Worm (Caenorhabditis elegans): ENCODE results near the gene Y62F5A.9.

Gene Y62F5A.9

ce11 chrII:11497365-11497764 is 41.3 kb downstream of the Y62F5A.9 start, which contains the start of gene B0334.5:
Gene B0334.5, plus strand, starts transcription at chrII:11497665.
- TF ChIP-seq lsy-2 (tag; optimal IDR thresholded peaks at IDR 0.05): no peak
- TF ChIP-seq nhr-237 (tag; optimal IDR thresholded peaks at IDR 0.05): no peak
- peak in 1 of 2 experiments; percentile 81 for TF ChIP-seq unc-62 (GFP tag; optimal IDR thresholded peaks at IDR 0.05 in 1 of 2)
- no peak for TF ChIP-seq unc-62 (tag; optimal IDR thresholded peaks at IDR 0.05)

- no peak for TF ChIP-seq egl-27 (tag; optimal IDR thresholded peaks at IDR 0.05)
- no peak for TF ChIP-seq F44E2.7 (GFP tag; IDR thresholded peaks at IDR 0.05)
- no peak for TF ChIP-seq daf-19 (GFP tag; conservative IDR thresholded peaks at IDR 0.05)
- TF ChIP-seq F26F4.8 (GFP tag; conservative IDR thresholded peaks at IDR 0.05): no peak
- TF ChIP-seq lin-13 (GFP tag; optimal IDR thresholded peaks at IDR 0.05): no peak
- no peak for TF ChIP-seq lin-38 (GFP tag; IDR thresholded peaks at IDR 0.05)
- TF ChIP-seq lsy-2 (tag; optimal IDR thresholded peaks at IDR 0.05): peak in 1 of 2 experiments; percentile 15
- TF ChIP-seq aha-1 (tag): no peak
- TF ChIP-seq dmd-6 (GFP tag; IDR thresholded peaks at IDR 0.05): no peak
- TF ChIP-seq zag-1 (tag; optimal IDR thresholded peaks at IDR 0.05): no peak
- no peak for TF ChIP-seq zfp-3 (GFP tag; conservative IDR thresholded peaks at IDR 0.05)
- peak; percentile 29 for TF ChIP-seq mes-2 (tag; optimal IDR thresholded peaks at IDR 0.05; ENCODE audit: poor library complexity, severe bottlenecking)
- TF ChIP-seq Y105C5A.15 (GFP tag; IDR thresholded peaks at IDR 0.05): no peak
- peak in 1 of 2 experiments; percentile 43 for TF ChIP-seq daf-16 (GFP tag; optimal IDR thresholded peaks at IDR 0.05)
- no peak for TF ChIP-seq daf-16 (tag; optimal IDR thresholded peaks at IDR 0.05)
- no peak for TF ChIP-seq hmg-1.1 (GFP tag; IDR thresholded peaks at IDR 0.05)
These were observed 41.9 kb downstream of the Y62F5A.9 start, which contains the start of gene emc-5 for ce11 chrII:11496767-11497166. Gene emc-5, plus strand, starts transcription at chrII:11496780.

ce11 chrII:11495806-11496205 is 42.8 kb downstream of the Y62F5A.9 start:
- no peak for TF ChIP-seq fkh-10 (GFP tag; optimal IDR thresholded peaks at IDR 0.05)
- TF ChIP-seq unc-39 (tag; optimal IDR thresholded peaks at IDR 0.05): no peak
- no peak for TF ChIP-seq egl-43 (GFP tag; IDR thresholded peaks at IDR 0.05)
- TF ChIP-seq mxl-2 (GFP tag; conservative IDR thresholded peaks at IDR 0.05): no peak
- TF ChIP-seq tag-97 (GFP tag; IDR thresholded peaks at IDR 0.05): no peak

- TF ChIP-seq nhr-28 (tag; optimal IDR thresholded peaks at IDR 0.05) (no peak), dmd-6 (GFP tag; IDR thresholded peaks at IDR 0.05) (no peak), unc-130 (GFP tag; optimal IDR thresholded peaks at IDR 0.05) (no peak), lin-13 (GFP tag; optimal IDR thresholded peaks at IDR 0.05) (no peak), nhr-102 (tag; optimal IDR thresholded peaks at IDR 0.05) (no peak), ceh-20 (GFP tag; IDR thresholded peaks at IDR 0.05) (no peak), daf-8 (GFP tag; IDR thresholded peaks at IDR 0.05) (no peak), mes-2 (tag; optimal IDR thresholded peaks at IDR 0.05; ENCODE audit: poor library complexity, severe bottlenecking) (peak; percentile 26), daf-16 (GFP tag; optimal IDR thresholded peaks at IDR 0.05) (no peak), daf-16 (tag; optimal IDR thresholded peaks at IDR 0.05) (peak; percentile 64), F44E2.7 (GFP tag; IDR thresholded peaks at IDR 0.05) (no peak), lsy-2 (tag; optimal IDR thresholded peaks at IDR 0.05) (peak in 1 of 2 experiments; percentile 94), gei-8 (GFP tag; optimal IDR thresholded peaks at IDR 0.05) (no peak), ceh-44 (GFP tag; IDR thresholded peaks at IDR 0.05) (no peak), sdz-12 (GFP tag; optimal IDR thresholded peaks at IDR 0.05) (no peak), hlh-30 (tag; optimal IDR thresholded peaks at IDR 0.05; ENCODE audit: insufficient read depth) (peak; percentile 7), Y75B8A.6 (GFP tag; IDR thresholded peaks at IDR 0.05) (no peak), egl-43 (GFP tag; IDR thresholded peaks at IDR 0.05) (no peak), vab-7 (GFP tag; IDR thresholded peaks at IDR 0.05) (no peak), pha-4 (GFP tag; IDR thresholded peaks at IDR 0.05) (no peak), pha-4 (tag; optimal IDR thresholded peaks at IDR 0.05) (no peak), spr-3 (GFP tag; optimal IDR thresholded peaks at IDR 0.05) (no peak), nhr-41 (GFP tag; IDR thresholded peaks at IDR 0.05) (no peak), ztf-11 (tag; optimal IDR thresholded peaks at IDR 0.05) (no peak), lir-3 (tag; optimal IDR thresholded peaks at IDR 0.05) (no peak), tra-1 (GFP tag; IDR thresholded peaks at IDR 0.05) (no peak), R02D3.7 (tag; optimal IDR thresholded peaks at IDR 0.05) (no peak), nhr-237 (tag; optimal IDR thresholded peaks at IDR 0.05) (no peak), ctbp-1 (GFP tag; IDR thresholded peaks at IDR 0.05) (no peak), lin-38 (GFP tag; IDR thresholded peaks at IDR 0.05) (no peak), nhr-48 (tag; optimal IDR thresholded peaks at IDR 0.05) (no peak), lin-39 (tag; optimal IDR thresholded peaks at IDR 0.05) (no peak)
These were observed 43.3 kb downstream of the Y62F5A.9 start, which contains the start of the genes ooc-3 and B0334.4 for ce11 chrII:11495307-11495706. Gene ooc-3, minus strand, starts transcription at chrII:11495321. Gene B0334.4, plus strand, starts transcription at chrII:11495692.

Data from whole organism, L4 larva.